Worm (Caenorhabditis elegans) whole organism, L3 larva: ENCODE measurements around the gene E04F6.9.
A peak's percentile ranks its signal among the peaks of the same experiment; 100 is the strongest.

ENCODE experiments used
- R02D3.7 ChIP-seq: fragments of 150-350 bp; optimal IDR thresholded peaks from 2 replicates; lab custom pipeline; 2014; ENCODE audit warnings: missing biosample characterization, missing genetic modification characterization
- aly-2 ChIP-seq: fragments of 150-350 bp; optimal IDR thresholded peaks from 2 replicates; lab custom pipeline; 2014; ENCODE audit warnings: missing biosample characterization, missing genetic modification characterization
- ama-1 ChIP-seq: fragments of 150-350 bp; optimal IDR thresholded peaks from 2 replicates; lab custom pipeline; 2018
- ceh-16 ChIP-seq: sonication (generic microtip); optimal IDR thresholded peaks from 2 replicates; lab custom pipeline; 2017; ENCODE audit warnings: missing biosample characterization, missing genetic modification characterization
- ceh-28 ChIP-seq: fragments of 150-350 bp; optimal IDR thresholded peaks from 2 replicates; lab custom pipeline; 2014; ENCODE audit warnings: missing biosample characterization, missing genetic modification reagents, missing genetic modification characterization
- ceh-9 ChIP-seq: sonication (generic microtip); optimal IDR thresholded peaks from 2 replicates; lab custom pipeline; 2018; ENCODE audit warnings: missing biosample characterization, missing genetic modification characterization
- egl-27 ChIP-seq: sonication (generic microtip); optimal IDR thresholded peaks from 4 replicates; lab custom pipeline; 2017; ENCODE audit warnings: missing biosample characterization, missing genetic modification reagents, missing genetic modification characterization
- egl-5 ChIP-seq: fragments of 150-350 bp; optimal IDR thresholded peaks from 2 replicates; lab custom pipeline; 2017; ENCODE audit warnings: missing biosample characterization, missing genetic modification reagents, missing genetic modification characterization, inconsistent platforms
- elt-1 ChIP-seq: fragments of 150-350 bp; optimal IDR thresholded peaks from 2 replicates; lab custom pipeline; 2014; ENCODE audit warnings: missing biosample characterization, missing genetic modification characterization
- elt-2 ChIP-seq: sonication (generic microtip); optimal IDR thresholded peaks from 2 replicates; lab custom pipeline; 2016; ENCODE audit warnings: missing genetic modification reagents, mild to moderate bottlenecking, missing genetic modification characterization, missing compliant biosample characterization
- fkh-10 ChIP-seq: sonication (generic microtip); optimal IDR thresholded peaks from 2 replicates; lab custom pipeline; 2017; ENCODE audit warnings: missing biosample characterization, missing genetic modification reagents, missing genetic modification characterization
- fkh-2 ChIP-seq: fragments of 150-350 bp; optimal IDR thresholded peaks from 2 replicates; lab custom pipeline; 2014; ENCODE audit warnings: missing biosample characterization, missing genetic modification reagents, missing genetic modification characterization
- fos-1 ChIP-seq: fragments of 150-350 bp; optimal IDR thresholded peaks from 2 replicates; lab custom pipeline; 2014; ENCODE audit warnings: missing biosample characterization, missing genetic modification characterization
- hmg-11 ChIP-seq: sonication (generic microtip); optimal IDR thresholded peaks from 2 replicates; lab custom pipeline; 2016; ENCODE audit warnings: missing genetic modification characterization, missing compliant biosample characterization
- jun-1 ChIP-seq: fragments of 150-350 bp; optimal IDR thresholded peaks from 2 replicates; lab custom pipeline; 2014; ENCODE audit warnings: missing biosample characterization, missing genetic modification reagents, missing genetic modification characterization
- lsy-12 ChIP-seq: sonication (generic microtip); optimal IDR thresholded peaks from 2 replicates; lab custom pipeline; 2016; ENCODE audit warnings: mild to moderate bottlenecking, missing genetic modification characterization, missing compliant biosample characterization
- mdl-1 ChIP-seq: fragments of 150-350 bp; optimal IDR thresholded peaks from 2 replicates; lab custom pipeline; 2014; ENCODE audit warnings: missing biosample characterization, missing genetic modification characterization
- mml-1 ChIP-seq: fragments of 150-350 bp; sonication (generic microtip); optimal IDR thresholded peaks from 3 replicates; lab custom pipeline; 2014; ENCODE audit warnings: missing biosample characterization, missing genetic modification characterization
- nfya-1 ChIP-seq: sonication (generic microtip); optimal IDR thresholded peaks from 2 replicates; lab custom pipeline; 2017; ENCODE audit warnings: missing genetic modification characterization, mild to moderate bottlenecking, missing compliant biosample characterization, antibody characterized with exemption, moderate library complexity; ENCODE audit not compliant: insufficient read depth
- nhr-11 ChIP-seq: fragments of 150-350 bp; optimal IDR thresholded peaks from 2 replicates; lab custom pipeline; 2014; ENCODE audit warnings: missing biosample characterization, missing genetic modification characterization
- nhr-12 ChIP-seq: fragments of 150-350 bp; optimal IDR thresholded peaks from 2 replicates; lab custom pipeline; 2014; ENCODE audit warnings: missing biosample characterization, missing genetic modification characterization
- nhr-23 ChIP-seq: fragments of 150-350 bp; optimal IDR thresholded peaks from 2 replicates; lab custom pipeline; 2014; ENCODE audit warnings: missing biosample characterization, missing genetic modification reagents, missing genetic modification characterization
- nhr-237 ChIP-seq: fragments of 150-350 bp; optimal IDR thresholded peaks from 2 replicates; lab custom pipeline; 2014; ENCODE audit warnings: missing biosample characterization, missing genetic modification characterization
- nhr-25 ChIP-seq: sonication (generic microtip); optimal IDR thresholded peaks from 2 replicates; lab custom pipeline; 2017; ENCODE audit warnings: missing biosample characterization, missing genetic modification characterization
- nhr-28 ChIP-seq: fragments of 150-350 bp; optimal IDR thresholded peaks from 2 replicates; lab custom pipeline; 2014; ENCODE audit warnings: missing biosample characterization, missing genetic modification characterization
- nhr-43 ChIP-seq: sonication (generic microtip); optimal IDR thresholded peaks from 2 replicates; lab custom pipeline; 2016; ENCODE audit warnings: mild to moderate bottlenecking, missing genetic modification characterization, missing compliant biosample characterization; ENCODE audit not compliant: poor library complexity, severe bottlenecking
- nhr-76 ChIP-seq: fragments of 150-350 bp; sonication (generic microtip); optimal IDR thresholded peaks from 5 replicates; lab custom pipeline; 2014; ENCODE audit warnings: missing biosample characterization, missing genetic modification characterization
- nhr-77 ChIP-seq: fragments of 150-350 bp; optimal IDR thresholded peaks from 2 replicates; lab custom pipeline; 2014; ENCODE audit warnings: missing biosample characterization, missing genetic modification characterization
- pha-4 ChIP-seq: fragments of 150-350 bp; optimal IDR thresholded peaks from 2 replicates; lab custom pipeline; 2014; ENCODE audit warnings: missing biosample characterization, missing genetic modification reagents, missing genetic modification characterization
- pqm-1 ChIP-seq: fragments of 150-350 bp; optimal IDR thresholded peaks from 2 replicates; lab custom pipeline; 2017; ENCODE audit warnings: missing biosample characterization, missing genetic modification characterization, inconsistent platforms
- sea-2 ChIP-seq: fragments of 150-350 bp; sonication (generic microtip); optimal IDR thresholded peaks from 4 replicates; lab custom pipeline; 2014; ENCODE audit warnings: missing biosample characterization, missing genetic modification reagents, missing genetic modification characterization
- skn-1 ChIP-seq: fragments of 150-350 bp; optimal IDR thresholded peaks from 2 replicates; lab custom pipeline; 2014; ENCODE audit warnings: missing biosample characterization, missing genetic modification characterization
- snpc-4 ChIP-seq: fragments of 150-350 bp; optimal IDR thresholded peaks from 2 replicates; lab custom pipeline; 2014; ENCODE audit warnings: missing biosample characterization, missing genetic modification characterization
- tbx-2 ChIP-seq: sonication (generic microtip); optimal IDR thresholded peaks from 2 replicates; lab custom pipeline; 2016; ENCODE audit warnings: mild to moderate bottlenecking, missing genetic modification characterization, missing compliant biosample characterization
- ztf-11 ChIP-seq: fragments of 150-350 bp; optimal IDR thresholded peaks from 2 replicates; lab custom pipeline; 2014; ENCODE audit warnings: missing biosample characterization, missing genetic modification characterization

E04F6.9 gene

ce11 chrII:7224074-7224473, 12.1 kb upstream of the E04F6.9 start:
- TF ChIP-seq fkh-10 (no peak), nhr-76 (tag; lab: Kevin White, UChicago) (no peak), snpc-4 (tag; lab: Kevin White, UChicago) (no peak), nhr-12 (tag; lab: Kevin White, UChicago) (no peak), ceh-9 (no peak), mdl-1 (tag; lab: Kevin White, UChicago) (no peak), nhr-23 (no peak), nhr-237 (tag; lab: Kevin White, UChicago) (no peak), jun-1 (tag; lab: Kevin White, UChicago) (no peak), nhr-43 (tag; lab: Kevin White, UChicago) (no peak), hmg-11 (no peak), elt-2 (tag; lab: Kevin White, UChicago) (no peak), nhr-28 (tag; lab: Kevin White, UChicago) (no peak)

DNA sequence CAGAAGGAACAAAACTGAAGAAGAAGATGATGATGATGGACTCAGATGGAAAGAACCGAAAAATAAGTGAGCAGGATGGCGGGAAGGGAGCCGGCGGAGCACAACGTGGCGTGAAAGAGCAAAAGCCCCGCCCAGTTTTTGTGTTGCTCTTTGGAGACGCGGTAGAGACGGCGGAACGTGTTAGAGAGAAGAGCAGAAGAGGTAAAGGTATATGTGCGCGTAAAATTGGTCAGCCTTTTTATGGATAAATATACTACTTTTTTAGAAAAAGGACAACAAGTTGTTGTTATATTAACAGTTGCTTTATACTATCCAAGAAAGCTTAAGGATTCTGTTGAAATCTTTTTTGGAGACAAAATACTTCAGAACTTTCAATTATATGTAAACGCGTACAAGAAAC, 5.1 kb upstream of the E04F6.9 start, which contains the start of gene E04F6.10:
Gene E04F6.10, minus strand, starts transcription at position 101 of the 400 bp plus-strand sequence.
- no peak for TF ChIP-seq hmg-11
- no peak for TF ChIP-seq pqm-1 (tag; lab: Kevin White, UChicago)
- TF ChIP-seq skn-1 (tag; lab: Kevin White, UChicago) = no peak
- no peak for TF ChIP-seq mml-1 (tag; lab: Kevin White, UChicago)
- no peak for TF ChIP-seq nhr-23
- TF ChIP-seq nhr-25 (tag; lab: Kevin White, UChicago) = no peak
- no peak for TF ChIP-seq fos-1 (tag; lab: Kevin White, UChicago)
- no peak for TF ChIP-seq sea-2 (GFP tag; lab: Kevin White, UChicago)
- no peak for TF ChIP-seq ztf-11 (tag; lab: Kevin White, UChicago)

DNA sequence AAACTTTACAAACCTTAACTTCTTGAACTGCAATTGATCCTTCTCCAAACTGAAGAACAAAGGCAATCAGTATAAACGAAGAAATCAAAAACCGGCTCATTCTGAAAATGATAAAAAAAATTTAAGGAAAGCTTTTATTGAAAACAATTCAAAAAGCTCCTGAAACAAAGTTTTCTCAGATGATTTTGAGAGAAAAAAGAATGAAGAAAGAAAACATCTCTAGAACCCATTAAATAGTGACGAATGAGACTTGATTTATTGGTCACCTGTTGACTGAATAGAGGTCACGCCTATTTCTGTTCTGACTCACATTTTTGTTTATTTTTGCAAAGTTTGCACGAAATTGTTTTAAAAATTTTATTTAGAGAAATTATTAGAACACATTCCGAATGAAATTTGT, 679 bp downstream of the E04F6.9 start, which contains the start of gene E04F6.8:
Gene E04F6.8, minus strand, starts transcription at position 101 of the 400 bp plus-strand sequence.
- TF ChIP-seq mdl-1 (tag; lab: Kevin White, UChicago) = no peak
- peak; percentile 82 for TF ChIP-seq egl-5

- TF ChIP-seq nhr-237 (tag; lab: Kevin White, UChicago) = no peak
- no peak for TF ChIP-seq nhr-11 (tag; lab: Kevin White, UChicago)
- no peak for TF ChIP-seq ama-1 (lab: Kevin White, UChicago)
- TF ChIP-seq tbx-2 = no peak
- TF ChIP-seq nhr-76 (tag; lab: Kevin White, UChicago) = no peak
- TF ChIP-seq fkh-10 = no peak
- no peak for TF ChIP-seq nhr-12 (tag; lab: Kevin White, UChicago)
- no peak for TF ChIP-seq nhr-43 (tag; lab: Kevin White, UChicago)
- TF ChIP-seq ceh-16 (tag; lab: Kevin White, UChicago) = no peak
- TF ChIP-seq nfya-1 (tag; lab: Kevin White, UChicago) = no peak
- no peak for TF ChIP-seq R02D3.7 (tag; lab: Kevin White, UChicago)
Observed at ce11 chrII:7210187-7210586, 1.8 kb downstream of the E04F6.9 start, which contains the start of gene E04F6.15. TSS of gene E04F6.15 (minus strand) at chrII:7210287.

DNA sequence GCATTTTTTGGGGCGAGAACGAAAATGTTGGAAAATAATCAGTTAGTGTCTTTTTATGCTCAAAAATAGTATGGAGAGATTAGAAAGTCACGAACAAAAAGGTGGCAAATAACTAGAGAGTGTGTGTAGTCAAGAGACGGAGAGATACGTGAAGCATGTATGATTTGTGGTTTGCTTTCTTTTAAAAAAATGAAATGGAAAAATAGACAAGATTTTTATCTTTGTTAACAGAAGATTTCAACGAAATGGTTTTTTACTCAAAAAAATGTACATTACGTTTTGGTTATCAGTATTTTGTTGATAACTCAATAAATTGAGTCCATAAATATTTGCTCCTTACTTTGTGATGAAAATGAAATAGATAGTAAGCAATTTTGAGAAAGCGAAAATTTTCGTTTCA, 3.8 kb downstream of the E04F6.9 start, which contains the start of gene dhs-7:
Gene dhs-7, minus strand, starts transcription at position 277 of the 400 bp plus-strand sequence.
- TF ChIP-seq hmg-11 (no peak), sea-2 (GFP tag; lab: Kevin White, UChicago) (no peak), elt-2 (tag; lab: Kevin White, UChicago) (peak; percentile 67), ceh-28 (tag; lab: Kevin White, UChicago) (no peak), elt-1 (no peak)
- TF ChIP-seq, all 47 proteins: peak for 1

DNA sequence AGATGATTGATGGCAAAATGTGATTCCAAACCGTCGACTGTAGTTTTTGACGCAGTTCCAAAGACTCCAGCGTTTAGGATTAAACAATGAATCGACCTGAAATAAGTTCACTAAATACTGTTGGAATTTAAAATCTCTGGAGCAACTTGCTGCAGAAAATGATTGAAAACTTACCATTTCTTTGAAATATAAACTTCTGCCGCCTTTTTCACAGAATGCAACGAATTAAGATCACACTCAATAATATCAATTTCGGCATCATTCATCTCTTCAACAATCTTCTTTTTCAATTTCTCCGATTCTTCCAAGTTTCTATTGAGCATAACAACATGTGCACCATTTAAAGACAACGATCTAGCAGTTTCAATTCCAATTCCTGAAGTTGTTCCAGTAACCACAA, 4.3 kb downstream of the E04F6.9 start:
- TF ChIP-seq ama-1 (lab: Kevin White, UChicago) (no peak), sea-2 (GFP tag; lab: Kevin White, UChicago) (no peak), jun-1 (tag; lab: Kevin White, UChicago) (no peak), lsy-12 (no peak), elt-1 (no peak), nhr-11 (tag; lab: Kevin White, UChicago) (no peak), hmg-11 (no peak), nhr-28 (tag; lab: Kevin White, UChicago) (no peak), nhr-77 (tag; lab: Kevin White, UChicago) (no peak), ceh-28 (tag; lab: Kevin White, UChicago) (no peak), nhr-237 (tag; lab: Kevin White, UChicago) (no peak), ztf-11 (tag; lab: Kevin White, UChicago) (no peak), aly-2 (tag; lab: Kevin White, UChicago) (no peak), ceh-9 (no peak), pha-4 (tag; lab: Kevin White, UChicago) (no peak), egl-27 (no peak), fkh-2 (tag; lab: Kevin White, UChicago) (no peak)
